Worm (Caenorhabditis elegans) whole organism, L3 larva: Measurements from ENCODE around the gene nfki-1.

ENCODE experiments used
- fkh-10 ChIP-seq: sonication (generic microtip); optimal IDR thresholded peaks from 2 replicates; lab custom pipeline; 2017; ENCODE audit warnings: missing biosample characterization, missing genetic modification reagents, missing genetic modification characterization
- mdl-1 ChIP-seq: fragments of 150-350 bp; optimal IDR thresholded peaks from 2 replicates; lab custom pipeline; 2014; ENCODE audit warnings: missing biosample characterization, missing genetic modification characterization
- unc-39 ChIP-seq: sonication (generic microtip); optimal IDR thresholded peaks from 4 replicates; lab custom pipeline; 2017; ENCODE audit warnings: missing biosample characterization, missing genetic modification characterization

ce11 chrX:15376580-15376979 lies 21.5 kb downstream of the nfki-1 start:
- TF ChIP-seq unc-39 (tag; lab: Kevin White, UChicago) (no peak), mdl-1 (no peak), fkh-10 (no peak)
